Fruit fly (Drosophila melanogaster) whole organism, embryonic: ENCODE results near the gene mv.
A peak's percentile ranks its signal among the peaks of the same experiment; 100 is the strongest.

ENCODE experiments used
- Atf3 ChIP-seq: fragments of 200-800 bp; sonication (Bioruptor generic); optimal IDR thresholded peaks from 3 replicates; lab custom pipeline; 2016; ENCODE audit warnings: missing biosample characterization, missing genetic modification characterization
- B-H1 ChIP-seq: fragments of 200-800 bp; sonication (Bioruptor generic); IDR thresholded peaks from 3 replicates; pipeline ENCODE4 v1.3.6; 2022; ENCODE audit warnings: missing biosample characterization, missing genetic modification characterization
- CG11723 ChIP-seq: fragments of 200-800 bp; sonication (Bioruptor generic); optimal IDR thresholded peaks from 2 replicates; lab custom pipeline; 2017; ENCODE audit warnings: missing biosample characterization, mild to moderate bottlenecking, missing genetic modification characterization
- CG12071 ChIP-seq: fragments of 200-800 bp; sonication (Bioruptor generic); optimal IDR thresholded peaks from 3 replicates; lab custom pipeline; 2018; ENCODE audit warnings: missing biosample characterization, mild to moderate bottlenecking, missing genetic modification characterization
- CG13287 ChIP-seq: fragments of 200-800 bp; sonication (Bioruptor generic); IDR thresholded peaks from 2 replicates; pipeline ENCODE4 v1.3.6; 2022; ENCODE audit warnings: missing biosample characterization, missing genetic modification characterization; ENCODE audit not compliant: partially characterized antibody
- CG13894 ChIP-seq: fragments of 200-800 bp; sonication (Bioruptor generic); optimal IDR thresholded peaks from 3 replicates; lab custom pipeline; 2018; ENCODE audit warnings: missing biosample characterization, mild to moderate bottlenecking, missing genetic modification characterization, moderate library complexity
- CG14710 ChIP-seq: fragments of 200-800 bp; sonication (Bioruptor generic); optimal IDR thresholded peaks from 3 replicates; lab custom pipeline; 2019; ENCODE audit warnings: missing biosample characterization, mild to moderate bottlenecking, missing genetic modification characterization, moderate library complexity
- CG14965 ChIP-seq: fragments of 200-800 bp; sonication (Bioruptor generic); optimal IDR thresholded peaks from 2 replicates; lab custom pipeline; 2016; ENCODE audit warnings: missing biosample characterization, missing genetic modification characterization, borderline replicate concordance
- CG1529 ChIP-seq: fragments of 200-800 bp; sonication (Bioruptor generic); optimal IDR thresholded peaks from 3 replicates; lab custom pipeline; 2018; ENCODE audit warnings: missing biosample characterization, missing genetic modification characterization
- CG15601 ChIP-seq: fragments of 200-800 bp; sonication (Bioruptor generic); optimal IDR thresholded peaks from 3 replicates; lab custom pipeline; 2019; ENCODE audit warnings: missing biosample characterization, mild to moderate bottlenecking, missing genetic modification characterization, moderate library complexity
- CG1603 ChIP-seq: fragments of 200-800 bp; sonication (Bioruptor generic); optimal IDR thresholded peaks from 2 replicates; lab custom pipeline; 2019; ENCODE audit warnings: missing biosample characterization, mild to moderate bottlenecking, missing genetic modification characterization, moderate library complexity
- CG16779 ChIP-seq: fragments of 200-800 bp; sonication (Bioruptor generic); IDR thresholded peaks from 2 replicates; pipeline ENCODE4 v1.3.6; 2022; ENCODE audit warnings: missing biosample characterization, missing genetic modification characterization
- CG17612 ChIP-seq: fragments of 200-800 bp; sonication (Bioruptor generic); IDR thresholded peaks from 2 replicates; pipeline ENCODE4 v1.3.6; 2022; ENCODE audit warnings: missing biosample characterization, missing genetic modification characterization
- CG18011 ChIP-seq: fragments of 200-800 bp; sonication (Bioruptor generic); optimal IDR thresholded peaks from 2 replicates; lab custom pipeline; 2017; ENCODE audit warnings: missing biosample characterization, missing genetic modification characterization, mild to moderate bottlenecking, moderate library complexity, missing genotype
- CG18262 ChIP-seq: fragments of 200-800 bp; optimal IDR thresholded peaks from 3 replicates; lab custom pipeline; 2019; ENCODE audit warnings: missing biosample characterization, mild to moderate bottlenecking, missing genetic modification characterization, moderate library complexity
- CG2116 ChIP-seq: fragments of 200-800 bp; sonication (Bioruptor generic); optimal IDR thresholded peaks from 3 replicates; lab custom pipeline; 2018; ENCODE audit warnings: missing biosample characterization, mild to moderate bottlenecking, missing genetic modification characterization
- CG2202 ChIP-seq: fragments of 200-800 bp; sonication (Bioruptor generic); optimal IDR thresholded peaks from 2 replicates; lab custom pipeline; 2018; ENCODE audit warnings: missing biosample characterization, mild to moderate bottlenecking, missing genetic modification characterization
- CG31224 ChIP-seq: fragments of 200-800 bp; sonication (Bioruptor generic); IDR thresholded peaks from 2 replicates; pipeline ENCODE4 v1.3.6; 2022; ENCODE audit warnings: missing biosample characterization, missing genetic modification characterization
- CG8290 ChIP-seq, 3 experiments: fragments of 200-800 bp; sonication (Bioruptor generic); optimal IDR thresholded peaks; 2 replicates each; lab custom pipeline; 2016 to 2019; ENCODE audit warnings: missing biosample characterization in 3 of 3, missing genetic modification characterization in 3 of 3, mild to moderate bottlenecking in 2 of 3, moderate library complexity in 1 of 3
- CG8924 ChIP-seq: fragments of 200-800 bp; optimal IDR thresholded peaks from 3 replicates; lab custom pipeline; 2019; ENCODE audit warnings: missing biosample characterization, mild to moderate bottlenecking, missing genetic modification characterization, moderate library complexity
- CG9876 ChIP-seq: fragments of 200-800 bp; sonication (Bioruptor generic); optimal IDR thresholded peaks from 2 replicates; lab custom pipeline; 2016; ENCODE audit warnings: missing biosample characterization, missing genetic modification characterization
- CG9932 ChIP-seq: fragments of 200-800 bp; sonication (Bioruptor generic); IDR thresholded peaks from 2 replicates; pipeline ENCODE4 v1.3.6; 2022; ENCODE audit warnings: missing biosample characterization, missing genetic modification characterization
- D ChIP-seq, 2 experiments: fragments of 200-800 bp in 1 of 2; fragments of >200 bp in 1 of 2; sonication (Bioruptor generic) in 1 of 2; optimal IDR thresholded peaks; 2 replicates in 1 of 2; 3 replicates in 1 of 2; lab custom pipeline; 2017; ENCODE audit warnings: mild to moderate bottlenecking in 1 of 2, missing biosample characterization in 1 of 2, missing genetic modification characterization in 1 of 2, missing genetic modification reagents in 1 of 2
- Ets97D ChIP-seq: fragments of 200-800 bp; sonication (Bioruptor generic); optimal IDR thresholded peaks from 3 replicates; lab custom pipeline; 2016; ENCODE audit warnings: missing biosample characterization, missing genetic modification characterization
- Gug ChIP-seq: fragments of 200-800 bp; sonication (Bioruptor generic); IDR thresholded peaks from 4 replicates; pipeline ENCODE4 v1.3.6; 2022; ENCODE audit warnings: missing biosample characterization, missing genetic modification characterization
- HLH4C ChIP-seq: fragments of 200-800 bp; sonication (Bioruptor generic); IDR thresholded peaks from 3 replicates; pipeline ENCODE4 v1.3.6; 2022; ENCODE audit warnings: missing biosample characterization, missing genetic modification characterization; ENCODE audit not compliant: partially characterized antibody
- HmgZ ChIP-seq: fragments of 200-800 bp; sonication (Bioruptor generic); optimal IDR thresholded peaks from 2 replicates; lab custom pipeline; 2018; ENCODE audit warnings: missing biosample characterization, mild to moderate bottlenecking, missing genetic modification characterization
- Jarid2 ChIP-seq: fragments of 200-800 bp; sonication (Bioruptor generic); optimal IDR thresholded peaks from 3 replicates; lab custom pipeline; 2017; ENCODE audit warnings: mild to moderate bottlenecking, missing biosample characterization, missing genetic modification reagents, missing genetic modification characterization
- Lim3 ChIP-seq: fragments of 200-800 bp; sonication (Bioruptor generic); IDR thresholded peaks from 2 replicates; pipeline ENCODE4 v1.3.6; 2022; ENCODE audit warnings: missing biosample characterization, missing genetic modification characterization
- MESR4 ChIP-seq: fragments of 200-800 bp; sonication (Bioruptor generic); optimal IDR thresholded peaks from 2 replicates; lab custom pipeline; 2018; ENCODE audit warnings: missing biosample characterization, mild to moderate bottlenecking, missing genetic modification characterization, moderate library complexity
- Mad ChIP-seq: fragments of 200-800 bp; sonication (Bioruptor generic); optimal IDR thresholded peaks from 2 replicates; lab custom pipeline; 2016; ENCODE audit warnings: missing biosample characterization, missing genetic modification characterization
- Med ChIP-seq: fragments of 200-800 bp; sonication (Bioruptor generic); peaks from one replicate; lab custom pipeline; 2016; ENCODE audit warnings: missing biosample characterization, missing genetic modification characterization, mild to moderate bottlenecking, inconsistent platforms, moderate library complexity
- Vsx1 ChIP-seq: fragments of 200-800 bp; sonication (Bioruptor generic); optimal IDR thresholded peaks from 2 replicates; lab custom pipeline; 2017; ENCODE audit warnings: missing biosample characterization, mild to moderate bottlenecking, missing genetic modification characterization, missing genetic modification reagents
- crp ChIP-seq, 2 experiments: fragments of 200-800 bp; sonication (Bioruptor generic); optimal IDR thresholded peaks; 2 replicates in 1 of 2; 3 replicates in 1 of 2; lab custom pipeline; 2017; ENCODE audit warnings: missing biosample characterization in 2 of 2, missing genetic modification characterization in 2 of 2, mild to moderate bottlenecking in 1 of 2, moderate library complexity in 1 of 2
- ems ChIP-seq: fragments of 200-800 bp; sonication (Bioruptor generic); optimal IDR thresholded peaks from 3 replicates; lab custom pipeline; 2016; ENCODE audit warnings: missing biosample characterization, missing genetic modification characterization
- eve ChIP-seq, 2 experiments: fragments of >200 bp; optimal IDR thresholded peaks; 2 replicates each; lab custom pipeline; 2017; ENCODE audit warnings: missing biosample characterization in 2 of 2, missing genetic modification characterization in 2 of 2
- ftz-f1 ChIP-seq: fragments of 200-800 bp; sonication (Bioruptor generic); optimal IDR thresholded peaks from 2 replicates; lab custom pipeline; 2016; ENCODE audit warnings: missing biosample characterization, missing genetic modification characterization
- gce ChIP-seq: fragments of 200-800 bp; sonication (Bioruptor generic); IDR thresholded peaks from 3 replicates; pipeline ENCODE4 v1.3.6; 2022; ENCODE audit warnings: missing biosample characterization, missing genetic modification characterization
- kah ChIP-seq: fragments of 200-800 bp; sonication (Bioruptor generic); optimal IDR thresholded peaks from 2 replicates; lab custom pipeline; 2018; ENCODE audit warnings: missing biosample characterization, mild to moderate bottlenecking, missing genetic modification characterization
- lbe ChIP-seq: fragments of 200-800 bp; sonication (Bioruptor generic); optimal IDR thresholded peaks from 2 replicates; lab custom pipeline; 2016; ENCODE audit warnings: missing biosample characterization, mild to moderate bottlenecking, missing genetic modification characterization
- nom ChIP-seq: fragments of 200-800 bp; sonication (Bioruptor generic); optimal IDR thresholded peaks from 2 replicates; lab custom pipeline; 2017; ENCODE audit warnings: missing biosample characterization, missing genetic modification characterization, mild to moderate bottlenecking, moderate library complexity, missing genetic modification reagents
- pita ChIP-seq: fragments of 200-800 bp; sonication (Bioruptor generic); optimal IDR thresholded peaks from 2 replicates; lab custom pipeline; 2017; ENCODE audit warnings: missing biosample characterization, mild to moderate bottlenecking, missing genetic modification characterization
- salm ChIP-seq: fragments of 200-800 bp; sonication (Bioruptor generic); optimal IDR thresholded peaks from 2 replicates; lab custom pipeline; 2018; ENCODE audit warnings: missing biosample characterization, mild to moderate bottlenecking, missing genetic modification characterization
- sd ChIP-seq: fragments of 200-800 bp; sonication (Bioruptor generic); optimal IDR thresholded peaks from 3 replicates; lab custom pipeline; 2018; ENCODE audit warnings: missing biosample characterization, mild to moderate bottlenecking, missing genetic modification characterization, moderate library complexity
- slou ChIP-seq: fragments of 200-800 bp; sonication (Bioruptor generic); optimal IDR thresholded peaks from 3 replicates; lab custom pipeline; 2016; ENCODE audit warnings: missing biosample characterization, missing genetic modification characterization
- sna ChIP-seq: fragments of 200-800 bp; sonication (Bioruptor generic); IDR thresholded peaks from 2 replicates; pipeline ENCODE4 v1.3.6; 2022; ENCODE audit warnings: missing biosample characterization, missing genetic modification characterization; ENCODE audit not compliant: partially characterized antibody
- ssp ChIP-seq: fragments of 200-800 bp; sonication (Bioruptor generic); IDR thresholded peaks from 2 replicates; pipeline ENCODE4 v1.3.6; 2022; ENCODE audit warnings: missing biosample characterization, missing genetic modification characterization
- tap ChIP-seq: fragments of 200-800 bp; optimal IDR thresholded peaks from 3 replicates; lab custom pipeline; 2019; ENCODE audit warnings: missing biosample characterization, mild to moderate bottlenecking, missing genetic modification characterization, moderate library complexity

mv gene

DNA sequence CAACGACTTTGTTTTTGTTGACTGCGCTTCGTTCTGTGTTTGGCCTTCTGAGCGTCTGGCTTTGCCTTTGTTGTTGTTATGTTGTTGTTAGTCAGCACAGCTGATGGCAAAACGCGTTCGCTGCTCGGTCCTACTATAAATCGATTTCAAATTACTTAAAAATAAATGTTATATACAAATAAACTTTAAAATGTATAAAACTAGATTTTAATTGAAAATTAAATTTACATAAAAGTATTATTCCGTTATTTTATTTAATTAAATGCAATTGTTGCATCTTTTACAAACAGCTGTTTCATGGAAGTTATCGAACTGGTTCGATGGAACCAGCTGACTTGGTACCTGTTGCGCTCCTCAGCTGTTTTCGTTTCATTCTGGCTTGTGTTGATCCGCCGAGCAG is at the start of gene mv (continued):
- TF ChIP-seq D (optimal IDR thresholded peaks at IDR 0.05; lab: Kevin White, UChicago) (no peak), D (GFP tag; optimal IDR thresholded peaks at IDR 0.05; lab: Kevin White, UChicago) (no peak), CG18262 (tag; lab: Kevin White, UChicago) (peak; percentile 13), CG8290 (GFP tag; optimal IDR thresholded peaks at IDR 0.05; lab: Kevin White, UChicago) (no peak), CG8290 (tag; optimal IDR thresholded peaks at IDR 0.05; lab: Kevin White, UChicago) (no peak), slou (GFP tag; lab: Kevin White, UChicago) (no peak), gce (GFP tag; lab: Robert Waterston, UW) (no peak), salm (tag; lab: Kevin White, UChicago) (no peak), ems (GFP tag; lab: Kevin White, UChicago) (no peak), CG9932 (no peak), Lim3 (GFP tag; lab: Robert Waterston, UW) (no peak), CG17612 (GFP tag; lab: Robert Waterston, UW) (no peak), CG12071 (GFP tag; lab: Kevin White, UChicago) (no peak), CG11723 (GFP tag; lab: Kevin White, UChicago) (no peak), Ets97D (no peak), Gug (no peak), CG16779 (GFP tag; lab: Robert Waterston, UW) (no peak), eve (GFP tag; optimal IDR thresholded peaks at IDR 0.05; lab: Kevin White, UChicago) (no peak), CG1529 (GFP tag; lab: Kevin White, UChicago) (no peak), CG13287 (peak; percentile 73), CG18011 (GFP tag; lab: Kevin White, UChicago) (no peak), HmgZ (tag; lab: Kevin White, UChicago) (peak; percentile 18), Mad (GFP tag; lab: Kevin White, UChicago) (no peak), pita (no peak), CG2202 (tag; lab: Kevin White, UChicago) (no peak), MESR4 (GFP tag; lab: Kevin White, UChicago) (peak; percentile 16), Atf3 (GFP tag; lab: Kevin White, UChicago) (no peak), lbe (GFP tag; lab: Kevin White, UChicago) (peak; percentile 49), Vsx1 (GFP tag; lab: Kevin White, UChicago) (no peak), CG2116 (GFP tag; lab: Kevin White, UChicago) (peak; percentile 62), sna (GFP tag; lab: Robert Waterston, UW) (0 out of 2 replicates have a peak, but pooled peaks have one; percentile 50), CG13894 (tag; lab: Kevin White, UChicago) (no peak), B-H1 (GFP tag; lab: Robert Waterston, UW) (no peak), crp (GFP tag; optimal IDR thresholded peaks at IDR 0.05; lab: Kevin White, UChicago) (peak; percentile 79 to 98), ftz-f1 (GFP tag; lab: Kevin White, UChicago) (peak; percentile 72), sd (tag; lab: Kevin White, UChicago) (no peak), ssp (GFP tag; lab: Robert Waterston, UW) (no peak), kah (GFP tag; lab: Kevin White, UChicago) (peak; percentile 98), Jarid2 (GFP tag; lab: Kevin White, UChicago) (peak; percentile 37), CG14710 (peak; percentile 45), CG15601 (tag; lab: Kevin White, UChicago) (no peak), CG9876 (GFP tag; lab: Kevin White, UChicago) (no peak), CG14965 (GFP tag; lab: Kevin White, UChicago) (no peak), CG1603 (no peak), nom (GFP tag; lab: Kevin White, UChicago) (no peak), CG8924 (tag; lab: Kevin White, UChicago) (peak; percentile 19), CG31224 (GFP tag; lab: Robert Waterston, UW) (no peak), HLH4C (GFP tag; lab: Robert Waterston, UW) (no peak), tap (tag; lab: Kevin White, UChicago) (no peak), Med (GFP tag; lab: Kevin White, UChicago) (no peak)
